Fruit fly (Drosophila melanogaster) whole organism, embryonic: ENCODE data around the gene Hacd1.

Experiments
- Adf1 ChIP-seq: fragments of 200-800 bp; sonication (Bioruptor generic); IDR thresholded peaks from 2 replicates; pipeline ENCODE4 v1.3.6; 2022; ENCODE audit warnings: missing biosample characterization, missing genetic modification characterization
- CG10147 ChIP-seq: fragments of 200-800 bp; sonication (Bioruptor generic); optimal IDR thresholded peaks from 2 replicates; lab custom pipeline; 2019; ENCODE audit warnings: missing biosample characterization, mild to moderate bottlenecking, missing genetic modification characterization, moderate library complexity
- CG10565 ChIP-seq: fragments of 200-800 bp; sonication (Bioruptor generic); optimal IDR thresholded peaks from 3 replicates; lab custom pipeline; 2016; ENCODE audit warnings: missing biosample characterization, mild to moderate bottlenecking, missing genetic modification characterization
- CG11085 ChIP-seq: fragments of 200-800 bp; sonication (Bioruptor generic); IDR thresholded peaks from 2 replicates; pipeline ENCODE4 v1.3.6; 2022; ENCODE audit warnings: missing biosample characterization, missing genetic modification characterization
- CG11695 ChIP-seq: fragments of 200-800 bp; sonication (Bioruptor generic); IDR thresholded peaks from 3 replicates; pipeline ENCODE4 v1.3.6; 2022; ENCODE audit warnings: missing biosample characterization, missing genetic modification characterization
- CG11723 ChIP-seq: fragments of 200-800 bp; sonication (Bioruptor generic); optimal IDR thresholded peaks from 2 replicates; lab custom pipeline; 2017; ENCODE audit warnings: missing biosample characterization, mild to moderate bottlenecking, missing genetic modification characterization
- CG15514 ChIP-seq: fragments of 200-800 bp; sonication (Bioruptor generic); optimal IDR thresholded peaks from 3 replicates; lab custom pipeline; 2017; ENCODE audit warnings: missing biosample characterization, missing genetic modification characterization, mild to moderate bottlenecking, moderate library complexity, missing genetic modification reagents
- CG17186 ChIP-seq: fragments of 200-800 bp; sonication (Bioruptor generic); optimal IDR thresholded peaks from 3 replicates; lab custom pipeline; 2017; ENCODE audit warnings: missing biosample characterization, missing genetic modification reagents, missing genetic modification characterization
- CG17328 ChIP-seq: fragments of 200-800 bp; sonication (Bioruptor generic); IDR thresholded peaks from 2 replicates; pipeline ENCODE4 v1.3.6; 2022; ENCODE audit warnings: missing biosample characterization, missing genetic modification characterization
- CG17568 ChIP-seq: fragments of 200-800 bp; sonication (Bioruptor generic); optimal IDR thresholded peaks from 2 replicates; lab custom pipeline; 2018; ENCODE audit warnings: missing biosample characterization, mild to moderate bottlenecking, missing genetic modification characterization, moderate library complexity
- CG17829 ChIP-seq: fragments of 200-800 bp; optimal IDR thresholded peaks from 2 replicates; lab custom pipeline; 2019; ENCODE audit warnings: missing biosample characterization, mild to moderate bottlenecking, missing genetic modification characterization, moderate library complexity
- CG1792 ChIP-seq: fragments of 200-800 bp; sonication (Bioruptor generic); optimal IDR thresholded peaks from 2 replicates; lab custom pipeline; 2016; ENCODE audit warnings: missing biosample characterization, missing genetic modification characterization
- CG30403 ChIP-seq: fragments of 200-800 bp; sonication (Bioruptor generic); optimal IDR thresholded peaks from 3 replicates; lab custom pipeline; 2016; ENCODE audit warnings: missing biosample characterization, missing genetic modification characterization
- CG31224 ChIP-seq: fragments of 200-800 bp; sonication (Bioruptor generic); IDR thresholded peaks from 2 replicates; pipeline ENCODE4 v1.3.6; 2022; ENCODE audit warnings: missing biosample characterization, missing genetic modification characterization
- CG33213 ChIP-seq: fragments of 200-800 bp; sonication (Bioruptor generic); optimal IDR thresholded peaks from 3 replicates; lab custom pipeline; 2016; ENCODE audit warnings: missing biosample characterization, missing genetic modification characterization
- CG4617 ChIP-seq: fragments of 200-800 bp; sonication (Bioruptor generic); optimal IDR thresholded peaks from 3 replicates; lab custom pipeline; 2016; ENCODE audit warnings: missing biosample characterization, missing genetic modification characterization, borderline replicate concordance
- CG5953 ChIP-seq: fragments of 200-800 bp; sonication (Bioruptor generic); IDR thresholded peaks from 2 replicates; pipeline ENCODE4 v1.3.6; 2022; ENCODE audit warnings: missing biosample characterization, missing genetic modification characterization
- CG6683 ChIP-seq: fragments of 200-800 bp; sonication (Bioruptor generic); optimal IDR thresholded peaks from 2 replicates; lab custom pipeline; 2017; ENCODE audit warnings: missing biosample characterization, mild to moderate bottlenecking, missing genetic modification characterization, missing genetic modification reagents
- CG8359 ChIP-seq: fragments of 200-800 bp; sonication (Bioruptor generic); optimal IDR thresholded peaks from 2 replicates; lab custom pipeline; 2017; ENCODE audit warnings: missing biosample characterization, mild to moderate bottlenecking, missing genetic modification characterization, borderline replicate concordance
- CG9437 ChIP-seq: fragments of 200-800 bp; sonication (Bioruptor generic); optimal IDR thresholded peaks from 2 replicates; lab custom pipeline; 2018; ENCODE audit warnings: missing biosample characterization, mild to moderate bottlenecking, missing genetic modification characterization
- Dref ChIP-seq: fragments of 200-800 bp; sonication (Bioruptor generic); IDR thresholded peaks from 2 replicates; pipeline ENCODE4 v1.3.6; 2022; ENCODE audit warnings: missing biosample characterization, missing genetic modification characterization
- Fer2 ChIP-seq: fragments of 200-800 bp; sonication (Bioruptor generic); optimal IDR thresholded peaks from 2 replicates; lab custom pipeline; 2018; ENCODE audit warnings: missing biosample characterization, mild to moderate bottlenecking, missing genetic modification characterization, moderate library complexity
- H2.0 ChIP-seq: fragments of 200-800 bp; sonication (Bioruptor generic); IDR thresholded peaks from 2 replicates; pipeline ENCODE4 v1.3.6; 2022; ENCODE audit warnings: missing biosample characterization, missing genetic modification characterization
- HHEX ChIP-seq: fragments of 200-800 bp; sonication (Bioruptor generic); optimal IDR thresholded peaks from 3 replicates; lab custom pipeline; 2017; ENCODE audit warnings: missing biosample characterization, mild to moderate bottlenecking, missing genetic modification characterization, missing genetic modification reagents
- Lhr ChIP-seq: fragments of 200-800 bp; sonication (Bioruptor generic); optimal IDR thresholded peaks from 3 replicates; lab custom pipeline; 2017; ENCODE audit warnings: mild to moderate bottlenecking, missing biosample characterization, missing genetic modification reagents, missing genetic modification characterization
- NK7.1 ChIP-seq: fragments of 200-800 bp; sonication (Bioruptor generic); optimal IDR thresholded peaks from 3 replicates; lab custom pipeline; 2016; ENCODE audit warnings: missing biosample characterization, missing genetic modification characterization
- PHDP ChIP-seq: fragments of 200-800 bp; sonication (Bioruptor generic); optimal IDR thresholded peaks from 3 replicates; lab custom pipeline; 2018; ENCODE audit warnings: missing biosample characterization, mild to moderate bottlenecking, missing genetic modification characterization, moderate library complexity
- Rx ChIP-seq: fragments of 200-800 bp; sonication (Bioruptor generic); IDR thresholded peaks from 2 replicates; pipeline ENCODE4 v1.3.6; 2022; ENCODE audit warnings: missing biosample characterization, missing genetic modification characterization
- Side ChIP-seq: fragments of 200-800 bp; sonication (Bioruptor generic); optimal IDR thresholded peaks from 2 replicates; lab custom pipeline; 2016; ENCODE audit warnings: missing biosample characterization, missing genetic modification characterization
- Sin3A ChIP-seq: fragments of >200 bp; optimal IDR thresholded peaks from 2 replicates; lab custom pipeline; 2018
- Sox102F ChIP-seq: fragments of 200-800 bp; sonication (Bioruptor generic); optimal IDR thresholded peaks from 2 replicates; lab custom pipeline; 2018; ENCODE audit warnings: missing biosample characterization, mild to moderate bottlenecking, missing genetic modification characterization, moderate library complexity
- Vsx1 ChIP-seq: fragments of 200-800 bp; sonication (Bioruptor generic); optimal IDR thresholded peaks from 2 replicates; lab custom pipeline; 2017; ENCODE audit warnings: missing biosample characterization, mild to moderate bottlenecking, missing genetic modification characterization, missing genetic modification reagents
- Xrp1 ChIP-seq: fragments of 200-800 bp; sonication (Bioruptor generic); IDR thresholded peaks from 2 replicates; pipeline ENCODE4 v1.3.6; 2022; ENCODE audit warnings: missing biosample characterization, missing genetic modification characterization
- amos ChIP-seq: fragments of 200-800 bp; sonication (Bioruptor generic); IDR thresholded peaks from 2 replicates; pipeline ENCODE4 v1.3.6; 2022; ENCODE audit warnings: missing biosample characterization, missing genetic modification characterization; ENCODE audit not compliant: partially characterized antibody
- crol ChIP-seq: fragments of 200-800 bp; sonication (Bioruptor generic); IDR thresholded peaks from 2 replicates; pipeline ENCODE4 v1.3.6; 2022; ENCODE audit warnings: missing biosample characterization, missing genetic modification characterization
- dan ChIP-seq: fragments of 200-800 bp; sonication (Bioruptor generic); IDR thresholded peaks from 2 replicates; pipeline ENCODE4 v1.3.6; 2022; ENCODE audit warnings: missing biosample characterization, missing genetic modification characterization
- dmrt99B ChIP-seq: fragments of 200-800 bp; sonication (Bioruptor generic); optimal IDR thresholded peaks from 2 replicates; lab custom pipeline; 2018; ENCODE audit warnings: missing biosample characterization, mild to moderate bottlenecking, missing genetic modification characterization, moderate library complexity
- esg ChIP-seq: fragments of 200-800 bp; sonication (Bioruptor generic); conservative IDR thresholded peaks from 2 replicates; pipeline ENCODE4 v1.3.6; 2022; ENCODE audit warnings: missing biosample characterization, missing genetic modification characterization
- fd96Cb ChIP-seq: fragments of 200-800 bp; sonication (Bioruptor generic); optimal IDR thresholded peaks from 2 replicates; lab custom pipeline; 2018; ENCODE audit warnings: missing biosample characterization, mild to moderate bottlenecking, missing genetic modification characterization, moderate library complexity
- gfzf ChIP-seq: fragments of 200-800 bp; sonication (Bioruptor generic); optimal IDR thresholded peaks from 2 replicates; lab custom pipeline; 2016; ENCODE audit warnings: missing biosample characterization, mild to moderate bottlenecking, missing genetic modification characterization, moderate library complexity
- jing ChIP-seq: fragments of 200-800 bp; sonication (Bioruptor generic); optimal IDR thresholded peaks from 2 replicates; lab custom pipeline; 2018; ENCODE audit warnings: missing biosample characterization, mild to moderate bottlenecking, missing genetic modification characterization
- mirr ChIP-seq: fragments of 200-800 bp; sonication (Bioruptor generic); optimal IDR thresholded peaks from 3 replicates; lab custom pipeline; 2018; ENCODE audit warnings: missing biosample characterization, mild to moderate bottlenecking, missing genetic modification characterization
- mld ChIP-seq: fragments of 200-800 bp; sonication (Bioruptor generic); IDR thresholded peaks from 3 replicates; pipeline ENCODE4 v1.3.6; 2022; ENCODE audit warnings: missing biosample characterization, missing genetic modification characterization; ENCODE audit not compliant: partially characterized antibody
- onecut ChIP-seq: fragments of 200-800 bp; sonication (Bioruptor generic); IDR thresholded peaks from 2 replicates; pipeline ENCODE4 v1.3.6; 2022; ENCODE audit warnings: missing biosample characterization, missing genetic modification characterization
- ranshi ChIP-seq: fragments of 200-800 bp; sonication (Bioruptor generic); IDR thresholded peaks from 2 replicates; pipeline ENCODE4 v1.3.6; 2022; ENCODE audit warnings: missing biosample characterization, missing genetic modification characterization
- rib ChIP-seq: fragments of 200-800 bp; sonication (Bioruptor generic); IDR thresholded peaks from 2 replicates; pipeline ENCODE4 v1.3.6; 2022; ENCODE audit warnings: missing biosample characterization, missing genetic modification characterization
- sd ChIP-seq: fragments of 200-800 bp; sonication (Bioruptor generic); optimal IDR thresholded peaks from 3 replicates; lab custom pipeline; 2018; ENCODE audit warnings: missing biosample characterization, mild to moderate bottlenecking, missing genetic modification characterization, moderate library complexity
- tup ChIP-seq: fragments of 200-800 bp; sonication (Bioruptor generic); optimal IDR thresholded peaks from 2 replicates; lab custom pipeline; 2016; ENCODE audit warnings: missing biosample characterization, mild to moderate bottlenecking, missing genetic modification characterization, moderate library complexity
- zen2 ChIP-seq: fragments of 200-800 bp; sonication (Bioruptor generic); IDR thresholded peaks from 3 replicates; pipeline ENCODE4 v1.3.6; 2022; ENCODE audit warnings: missing biosample characterization, missing genetic modification characterization; ENCODE audit not compliant: partially characterized antibody

The Hacd1 gene

dm6 chr2L:12004211-12004979 is 2.3 kb upstream of the Hacd1 start (continued):
- TF ChIP-seq CG6683 (GFP tag; lab: Kevin White, UChicago) (peak; percentile 69), CG11723 (GFP tag; lab: Kevin White, UChicago) (peak; percentile 78), zen2 (GFP tag; lab: Robert Waterston, UW) (no peak), rib (GFP tag; lab: Robert Waterston, UW) (no peak), Dref (GFP tag; lab: Robert Waterston, UW) (no peak), Sin3A (no peak), Rx (no peak), onecut (GFP tag; lab: Robert Waterston, UW) (peak; percentile 44), CG10565 (GFP tag; lab: Kevin White, UChicago) (no peak), mirr (peak; percentile 46), NK7.1 (GFP tag; lab: Kevin White, UChicago) (no peak), Side (GFP tag; lab: Kevin White, UChicago) (peak; percentile 63), PHDP (tag; lab: Kevin White, UChicago) (peak; percentile 80), CG11695 (GFP tag; lab: Robert Waterston, UW) (no peak), CG5953 (no peak), CG8359 (peak; percentile 40), mld (no peak), esg (GFP tag; lab: Robert Waterston, UW) (no peak), CG1792 (GFP tag; lab: Kevin White, UChicago) (peak; percentile 15), dmrt99B (peak; percentile 50), tup (peak; percentile 46), CG17328 (GFP tag; lab: Robert Waterston, UW) (no peak), CG30403 (GFP tag; lab: Kevin White, UChicago) (no peak), CG31224 (GFP tag; lab: Robert Waterston, UW) (no peak), CG15514 (GFP tag; lab: Kevin White, UChicago) (peak; percentile 29), amos (GFP tag; lab: Robert Waterston, UW) (no peak), dan (GFP tag; lab: Robert Waterston, UW) (no peak), gfzf (no peak), CG9437 (GFP tag; lab: Kevin White, UChicago) (peak; percentile 18), CG4617 (peak; percentile 5), H2.0 (GFP tag; lab: Robert Waterston, UW) (no peak), ranshi (GFP tag; lab: Robert Waterston, UW) (no peak), sd (tag; lab: Kevin White, UChicago) (peak; percentile 100), Sox102F (peak; percentile 68), CG17568 (GFP tag; lab: Kevin White, UChicago) (peak; percentile 94), CG33213 (peak; percentile 49), CG10147 (GFP tag; lab: Kevin White, UChicago) (peak; percentile 39), jing (GFP tag; lab: Kevin White, UChicago) (no peak), Lhr (GFP tag; lab: Kevin White, UChicago) (no peak), CG17186 (no peak), Xrp1 (GFP tag; lab: Robert Waterston, UW) (no peak), Adf1 (GFP tag; lab: Robert Waterston, UW) (no peak), crol (GFP tag; lab: Robert Waterston, UW) (no peak), fd96Cb (tag; lab: Kevin White, UChicago) (peak; percentile 2), HHEX (peak; percentile 79), Fer2 (tag; lab: Kevin White, UChicago) (no peak), Vsx1 (peak; percentile 88), CG11085 (no peak), CG17829 (peak; percentile 34)
